Worm (Caenorhabditis elegans) whole organism, L4 larva: ENCODE results near the gene sdz-4.
A peak's percentile ranks its signal among the peaks of the same experiment; 100 is the strongest.
"Not testable (repeated sequence)": the region's sequence is repeated elsewhere in the genome, so short reads cannot be mapped to it uniquely, and the experiment has no call there.

Experiments used
- R02D3.7 ChIP-seq: fragments of 150-350 bp; sonication (generic microtip); optimal IDR thresholded peaks from 3 replicates; lab custom pipeline; 2014; ENCODE audit warnings: missing biosample characterization, missing genetic modification characterization
- Y48G9A.11 ChIP-seq: fragments of 200-800 bp; sonication (Bioruptor generic); IDR thresholded peaks from 2 replicates; pipeline ENCODE4 v1.3.6; 2022; ENCODE audit warnings: missing genetic modification reagents, missing genetic modification characterization, missing compliant biosample characterization
- Y5F2A.4 ChIP-seq: fragments of 200-800 bp; sonication (Bioruptor generic); optimal IDR thresholded peaks from 2 replicates; lab custom pipeline; 2018; ENCODE audit warnings: mild to moderate bottlenecking, missing genetic modification characterization, missing compliant biosample characterization
- Y75B8A.6 ChIP-seq: fragments of 200-800 bp; sonication (Bioruptor generic); IDR thresholded peaks from 2 replicates; pipeline ENCODE4 v1.3.6; 2022; ENCODE audit warnings: missing genetic modification reagents, missing genetic modification characterization, missing compliant biosample characterization
- aha-1 ChIP-seq: fragments of 150-350 bp; peaks from one replicate; lab custom pipeline; 2014; ENCODE audit warnings: missing biosample characterization, missing genetic modification characterization
- aly-2 ChIP-seq: sonication (generic microtip); optimal IDR thresholded peaks from 2 replicates; lab custom pipeline; 2018; ENCODE audit warnings: missing biosample characterization, missing genetic modification characterization
- attf-4 ChIP-seq: sonication (generic microtip); optimal IDR thresholded peaks from 3 replicates; lab custom pipeline; 2017; ENCODE audit warnings: missing biosample characterization, missing genetic modification characterization
- ceh-20 ChIP-seq: fragments of 200-800 bp; sonication (Bioruptor generic); IDR thresholded peaks from 2 replicates; pipeline ENCODE4 v1.3.6; 2022; ENCODE audit warnings: missing genetic modification reagents, missing genetic modification characterization, missing compliant biosample characterization
- daf-12 ChIP-seq: fragments of 150-350 bp; optimal IDR thresholded peaks from 2 replicates; lab custom pipeline; 2014; ENCODE audit warnings: missing biosample characterization, missing genetic modification reagents, missing genetic modification characterization
- daf-16 ChIP-seq, 3 experiments: sonication (generic microtip); optimal IDR thresholded peaks; 2 replicates each; lab custom pipeline; 2016 to 2017; ENCODE audit warnings: missing genetic modification characterization in 3 of 3, missing genetic modification reagents in 3 of 3, mild to moderate bottlenecking in 2 of 3, missing compliant biosample characterization in 2 of 3, missing biosample characterization in 1 of 3, moderate library complexity in 1 of 3
- dpl-1 ChIP-seq: fragments of 150-350 bp; optimal IDR thresholded peaks from 2 replicates; lab custom pipeline; 2014; ENCODE audit warnings: missing biosample characterization, missing genetic modification reagents, missing genetic modification characterization
- egl-27 ChIP-seq: sonication (generic microtip); optimal IDR thresholded peaks from 3 replicates; lab custom pipeline; 2017; ENCODE audit warnings: missing biosample characterization, missing genetic modification reagents, missing genetic modification characterization
- fkh-10 ChIP-seq: fragments of 150-350 bp; optimal IDR thresholded peaks from 2 replicates; lab custom pipeline; 2014; ENCODE audit warnings: missing biosample characterization, missing genetic modification reagents, missing genetic modification characterization
- fos-1 ChIP-seq: fragments of 150-350 bp; optimal IDR thresholded peaks from 2 replicates; lab custom pipeline; 2014; ENCODE audit warnings: missing biosample characterization, missing genetic modification characterization
- gei-8 ChIP-seq: fragments of 200-800 bp; sonication (Bioruptor generic); optimal IDR thresholded peaks from 2 replicates; lab custom pipeline; 2018; ENCODE audit warnings: mild to moderate bottlenecking, missing genetic modification characterization, missing compliant biosample characterization
- hlh-30 ChIP-seq: sonication (generic microtip); optimal IDR thresholded peaks from 2 replicates; lab custom pipeline; 2017; ENCODE audit warnings: antibody characterized with exemption, mild to moderate bottlenecking, missing genetic modification characterization, missing compliant biosample characterization; ENCODE audit not compliant: insufficient read depth
- lin-15B ChIP-seq: fragments of 150-350 bp; sonication (generic microtip); optimal IDR thresholded peaks from 3 replicates; lab custom pipeline; 2014; ENCODE audit warnings: missing biosample characterization, missing genetic modification characterization
- lin-38 ChIP-seq: fragments of 200-800 bp; sonication (Bioruptor generic); IDR thresholded peaks from 2 replicates; pipeline ENCODE4 v1.3.6; 2022; ENCODE audit warnings: missing genetic modification reagents, missing genetic modification characterization, missing compliant biosample characterization
- lir-3 ChIP-seq: sonication (generic microtip); optimal IDR thresholded peaks from 2 replicates; lab custom pipeline; 2016; ENCODE audit warnings: mild to moderate bottlenecking, missing genetic modification characterization, missing compliant biosample characterization
- lsy-2 ChIP-seq, 2 experiments: fragments of 150-350 bp in 1 of 2; sonication (generic microtip) in 1 of 2; optimal IDR thresholded peaks; 2 replicates each; lab custom pipeline; 2014 to 2017; ENCODE audit warnings: missing biosample characterization in 2 of 2, missing genetic modification characterization in 2 of 2
- mdt-29 ChIP-seq: fragments of 200-800 bp; sonication (Bioruptor generic); IDR thresholded peaks from 2 replicates; pipeline ENCODE4 v1.3.6; 2022; ENCODE audit warnings: missing genetic modification reagents, missing genetic modification characterization, missing compliant biosample characterization
- mes-2 ChIP-seq: sonication (generic microtip); optimal IDR thresholded peaks from 2 replicates; lab custom pipeline; 2016; ENCODE audit warnings: missing genotype, mild to moderate bottlenecking, missing genetic modification characterization, missing compliant biosample characterization; ENCODE audit not compliant: poor library complexity, severe bottlenecking
- nhr-10 ChIP-seq: fragments of 150-350 bp; optimal IDR thresholded peaks from 2 replicates; lab custom pipeline; 2014; ENCODE audit warnings: missing biosample characterization, missing genetic modification characterization
- nhr-11 ChIP-seq: fragments of 150-350 bp; optimal IDR thresholded peaks from 2 replicates; lab custom pipeline; 2014; ENCODE audit warnings: missing biosample characterization, missing genetic modification characterization
- nhr-76 ChIP-seq: fragments of 150-350 bp; optimal IDR thresholded peaks from 2 replicates; lab custom pipeline; 2014; ENCODE audit warnings: missing biosample characterization, missing genetic modification characterization
- php-3 ChIP-seq: fragments of 200-800 bp; sonication (Bioruptor generic); IDR thresholded peaks from 2 replicates; pipeline ENCODE4 v1.3.6; 2022; ENCODE audit warnings: missing genetic modification reagents, missing genetic modification characterization, missing compliant biosample characterization
- rbr-2 ChIP-seq: sonication (generic microtip); optimal IDR thresholded peaks from 2 replicates; lab custom pipeline; 2016; ENCODE audit warnings: missing genotype, missing genetic modification characterization, missing compliant biosample characterization
- set-16 ChIP-seq: fragments of 200-800 bp; sonication (Bioruptor generic); IDR thresholded peaks from 2 replicates; pipeline ENCODE4 v1.3.6; 2022; ENCODE audit warnings: missing genetic modification reagents, missing genetic modification characterization, missing compliant biosample characterization
- skn-1 ChIP-seq: fragments of 150-350 bp; optimal IDR thresholded peaks from 2 replicates; lab custom pipeline; 2014; ENCODE audit warnings: missing biosample characterization, missing genetic modification characterization
- spr-1 ChIP-seq: sonication (generic microtip); optimal IDR thresholded peaks from 2 replicates; lab custom pipeline; 2016; ENCODE audit warnings: mild to moderate bottlenecking, missing genetic modification characterization, missing compliant biosample characterization
- spr-3 ChIP-seq: fragments of 200-800 bp; sonication (Bioruptor generic); optimal IDR thresholded peaks from 2 replicates; lab custom pipeline; 2018; ENCODE audit warnings: mild to moderate bottlenecking, missing genetic modification characterization, missing compliant biosample characterization
- unc-39 ChIP-seq: sonication (generic microtip); optimal IDR thresholded peaks from 2 replicates; lab custom pipeline; 2017; ENCODE audit warnings: missing biosample characterization, missing genetic modification characterization
- unc-62 ChIP-seq, 3 experiments: fragments of 150-350 bp in 1 of 3; sonication (generic microtip); optimal IDR thresholded peaks in 2 of 3; peaks in 1 of 3; 1 replicate in 1 of 3; 2 replicates in 2 of 3; lab custom pipeline; 2014 to 2017; ENCODE audit warnings: missing biosample characterization in 3 of 3, missing genetic modification characterization in 3 of 3, missing genetic modification reagents in 3 of 3, missing genotype in 1 of 3
- zag-1 ChIP-seq: fragments of 150-350 bp; optimal IDR thresholded peaks from 2 replicates; lab custom pipeline; 2014; ENCODE audit warnings: missing biosample characterization, missing genetic modification characterization
- zip-2 ChIP-seq: fragments of 150-350 bp; optimal IDR thresholded peaks from 2 replicates; lab custom pipeline; 2014; ENCODE audit warnings: missing biosample characterization, missing genetic modification characterization
- ztf-11 ChIP-seq: fragments of 150-350 bp; optimal IDR thresholded peaks from 2 replicates; lab custom pipeline; 2014; ENCODE audit warnings: missing biosample characterization, missing genetic modification characterization
- ztf-7 ChIP-seq: fragments of 150-350 bp; optimal IDR thresholded peaks from 2 replicates; lab custom pipeline; 2014; ENCODE audit warnings: missing biosample characterization, missing genetic modification characterization

sdz-4 gene

ce11 chrII:923521-923920 is 35.2 kb upstream of the sdz-4 start, which contains the start of gene fbxc-28:
Gene fbxc-28, plus strand, starts transcription at chrII:923821.
- no peak for TF ChIP-seq php-3
- no peak for TF ChIP-seq aly-2 (tag; lab: Kevin White, UChicago)
- TF ChIP-seq skn-1 (tag; lab: Kevin White, UChicago) = no peak
- no peak for TF ChIP-seq set-16 (GFP tag; lab: Robert Waterston, UW)
- no peak for TF ChIP-seq daf-12 (tag; lab: Kevin White, UChicago)
- no peak for TF ChIP-seq aha-1 (tag; lab: Kevin White, UChicago)
- no peak for TF ChIP-seq Y75B8A.6 (GFP tag; lab: Robert Waterston, UW)
- TF ChIP-seq spr-1 (tag; lab: Kevin White, UChicago) = no peak
- TF ChIP-seq ceh-20 (GFP tag; lab: Robert Waterston, UW) = no peak
- TF ChIP-seq mes-2 (tag; lab: Kevin White, UChicago) = no peak

ce11 chrII:927331-927730 is 31.4 kb upstream of the sdz-4 start, which contains the start of gene R07C3.13:
Gene R07C3.13, minus strand, starts transcription at chrII:927431.
- no peak for TF ChIP-seq rbr-2 (tag; lab: Kevin White, UChicago)
- no peak for TF ChIP-seq aha-1 (tag; lab: Kevin White, UChicago)
- no peak for TF ChIP-seq dpl-1
- TF ChIP-seq ztf-7 (tag; lab: Kevin White, UChicago) = no peak
- TF ChIP-seq ztf-11 (tag; lab: Kevin White, UChicago) = no peak
- no peak for TF ChIP-seq Y5F2A.4 (GFP tag; lab: Kevin White, UChicago)
- no peak for TF ChIP-seq gei-8
- TF ChIP-seq egl-27 (tag; lab: Kevin White, UChicago) = no peak
- no peak for TF ChIP-seq zag-1 (tag; lab: Kevin White, UChicago)
- no peak for TF ChIP-seq Y48G9A.11 (GFP tag; lab: Robert Waterston, UW)

DNA sequence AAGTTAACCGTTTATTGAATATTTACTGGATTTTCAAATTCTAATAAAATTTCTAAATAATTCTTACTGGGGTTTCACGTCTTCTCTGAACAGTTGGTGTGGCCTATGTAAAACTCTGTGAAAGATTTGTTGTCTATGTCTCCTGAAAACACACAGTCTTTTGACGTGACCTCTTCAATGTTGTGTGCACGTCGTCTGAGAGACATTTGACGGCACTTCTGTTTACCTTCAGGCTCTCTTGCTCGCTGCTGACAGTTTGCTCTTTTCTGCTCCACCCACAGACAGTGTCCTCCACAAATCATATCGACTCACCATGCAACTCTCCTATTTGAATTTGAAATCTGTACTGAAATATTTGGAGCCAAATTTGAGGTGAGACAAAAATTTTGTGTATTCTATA is 27.8 kb upstream of the sdz-4 start, which contains the start of gene fbxc-34:
Gene fbxc-34 (plus strand): TSS at position 301 of the 400 bp plus-strand sequence.
- TF ChIP-seq hlh-30; zip-2 (tag; lab: Kevin White, UChicago); lin-15B: not testable (repeated sequence)

DNA sequence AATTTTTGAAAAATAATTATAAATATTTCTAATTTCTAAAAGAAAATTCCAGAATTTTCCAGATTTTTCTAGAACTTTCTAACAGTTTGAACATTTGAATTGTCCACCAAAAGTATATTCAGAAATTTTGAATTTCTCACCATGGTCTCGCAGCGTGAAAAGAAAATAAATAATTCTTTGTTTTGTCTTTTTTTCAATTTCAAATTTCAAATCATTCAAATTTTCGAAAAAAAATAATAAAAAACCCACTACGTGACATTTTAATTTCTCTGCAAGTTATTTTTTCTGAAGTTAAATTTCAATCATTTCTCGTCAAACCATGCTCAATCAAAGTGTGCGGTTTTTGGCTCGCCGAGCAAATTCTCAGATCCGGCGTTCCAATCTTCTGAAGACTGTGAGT is 26.0 kb upstream of the sdz-4 start, which contains the start of gene acs-15:
Gene acs-15 (plus strand): TSS at position 301 of the 400 bp plus-strand sequence.
- no peak for TF ChIP-seq fkh-10
- TF ChIP-seq R02D3.7 = no peak
- no peak for TF ChIP-seq ztf-7 (tag; lab: Kevin White, UChicago)
- no peak for TF ChIP-seq unc-62 (GFP tag; optimal IDR thresholded peaks at IDR 0.05 in 1 of 2; lab: Kevin White, UChicago)
- TF ChIP-seq unc-62 (tag; optimal IDR thresholded peaks at IDR 0.05; lab: Kevin White, UChicago) = no peak
- TF ChIP-seq spr-3 (GFP tag; lab: Kevin White, UChicago) = no peak
- no peak for TF ChIP-seq attf-4
- no peak for TF ChIP-seq nhr-76 (tag; lab: Kevin White, UChicago)
- TF ChIP-seq fos-1 (tag; lab: Kevin White, UChicago) = no peak
- TF ChIP-seq mdt-29 (GFP tag; lab: Robert Waterston, UW) = no peak
- TF ChIP-seq daf-16 (GFP tag; optimal IDR thresholded peaks at IDR 0.05; lab: Kevin White, UChicago) = no peak
- TF ChIP-seq daf-16 (tag; optimal IDR thresholded peaks at IDR 0.05; lab: Kevin White, UChicago) = no peak
- TF ChIP-seq unc-39 (tag; lab: Kevin White, UChicago) = no peak
- no peak for TF ChIP-seq lir-3 (tag; lab: Kevin White, UChicago)
- no peak for TF ChIP-seq lin-38 (GFP tag; lab: Robert Waterston, UW)
- no peak for TF ChIP-seq set-16 (GFP tag; lab: Robert Waterston, UW)

ce11 chrII:937265-937664 is 21.5 kb upstream of the sdz-4 start:
- TF ChIP-seq nhr-11 (tag; lab: Kevin White, UChicago) (no peak), unc-62 (GFP tag; optimal IDR thresholded peaks at IDR 0.05 in 1 of 2; lab: Kevin White, UChicago) (peak in 1 of 2 experiments; percentile 28), unc-62 (tag; optimal IDR thresholded peaks at IDR 0.05; lab: Kevin White, UChicago) (no peak), lsy-2 (tag; optimal IDR thresholded peaks at IDR 0.05; lab: Kevin White, UChicago) (no peak), aha-1 (tag; lab: Kevin White, UChicago) (peak; percentile 23), nhr-10 (tag; lab: Kevin White, UChicago) (no peak)
